Worm (Caenorhabditis elegans) whole organism, midembryonic: ENCODE data around the gene ZK262.9.

Experiments
- T22C8.4 ChIP-seq: fragments of 200-800 bp; sonication (Bioruptor generic); IDR thresholded peaks from 2 replicates; pipeline ENCODE4 v1.3.6; 2022; ENCODE audit warnings: missing genetic modification characterization, missing compliant biosample characterization
- cog-1 ChIP-seq: sonication (generic microtip); optimal IDR thresholded peaks from 2 replicates; lab custom pipeline; 2016; ENCODE audit warnings: missing genetic modification characterization, missing compliant biosample characterization
- flt-1 ChIP-seq: fragments of 200-800 bp; sonication (Bioruptor generic); IDR thresholded peaks from 2 replicates; pipeline ENCODE4 v1.3.6; 2022; ENCODE audit warnings: missing genetic modification characterization, missing compliant biosample characterization
- klf-2 ChIP-seq: fragments of 200-800 bp; sonication (Bioruptor generic); conservative IDR thresholded peaks from 2 replicates; pipeline ENCODE4 v1.3.6; 2022; ENCODE audit warnings: missing genetic modification reagents, missing genetic modification characterization, missing compliant biosample characterization
- med-1 ChIP-seq: sonication (generic microtip); optimal IDR thresholded peaks from 2 replicates; lab custom pipeline; 2017; ENCODE audit warnings: missing genetic modification characterization, mild to moderate bottlenecking, missing compliant biosample characterization, antibody characterized with exemption, missing genetic modification reagents; ENCODE audit not compliant: insufficient read depth
- ref-1 ChIP-seq: fragments of 200-800 bp; sonication (Bioruptor generic); conservative IDR thresholded peaks from 2 replicates; pipeline ENCODE4 v1.3.6; 2022; ENCODE audit warnings: missing genetic modification reagents, missing genetic modification characterization, missing compliant biosample characterization
- tab-1 ChIP-seq: fragments of 200-800 bp; sonication (Bioruptor generic); IDR thresholded peaks from 2 replicates; pipeline ENCODE4 v1.3.6; 2022; ENCODE audit warnings: missing genetic modification characterization, missing compliant biosample characterization
- ztf-23 ChIP-seq: fragments of 200-800 bp; sonication (Bioruptor generic); IDR thresholded peaks from 2 replicates; pipeline ENCODE4 v1.3.6; 2022; ENCODE audit warnings: missing genetic modification reagents, missing genetic modification characterization, missing compliant biosample characterization
- ztf-29 ChIP-seq: fragments of 200-800 bp; sonication (Bioruptor generic); IDR thresholded peaks from 2 replicates; pipeline ENCODE4 v1.3.6; 2022; ENCODE audit warnings: missing genetic modification reagents, missing genetic modification characterization, missing compliant biosample characterization

- TF ChIP-seq cog-1 (tag; lab: Kevin White, UChicago) (no peak), flt-1 (GFP tag; lab: Robert Waterston, UW) (no peak), ztf-23 (GFP tag; lab: Robert Waterston, UW) (no peak), klf-2 (GFP tag; lab: Robert Waterston, UW) (no peak), ztf-29 (GFP tag; lab: Robert Waterston, UW) (no peak), ref-1 (no peak), tab-1 (GFP tag; lab: Robert Waterston, UW) (no peak), T22C8.4 (GFP tag; lab: Robert Waterston, UW) (no peak), med-1 (GFP tag; lab: Kevin White, UChicago) (no peak)
These were observed 36.5 kb downstream of the ZK262.9 start, which contains the start of gene srh-179 for ce11 chrV:18476090-18476489.
